Fruit fly (Drosophila melanogaster): ENCODE measurements around the gene CG2975.

DNA sequence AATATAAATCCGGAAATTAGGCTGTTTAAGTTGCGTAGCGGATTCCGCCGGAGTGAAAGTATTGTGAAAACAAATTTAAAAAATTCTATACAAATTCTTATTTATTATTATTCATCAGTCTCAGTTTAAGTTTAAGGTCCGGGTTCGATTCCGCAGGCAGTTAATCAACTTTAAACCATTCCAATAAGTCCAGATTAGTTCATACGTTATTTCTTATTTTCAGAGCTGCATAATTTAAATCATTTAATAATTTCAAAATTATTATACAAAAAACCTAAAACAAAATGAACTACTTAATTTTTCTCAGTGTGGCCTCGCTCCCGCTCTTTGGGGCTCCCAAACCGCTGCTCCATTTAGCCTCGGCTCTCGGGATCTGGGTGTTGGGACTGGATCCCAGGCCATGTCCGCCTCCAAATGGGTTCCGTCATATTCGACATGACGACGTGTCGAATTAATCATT is 9.6 kb upstream of the CG2975 start:
- TF ChIP-seq CG8478 (optimal IDR thresholded peaks at IDR 0.05), result no peak
- no peak for TF ChIP-seq CTCF (optimal IDR thresholded peaks at IDR 0.05)
